Worm (Caenorhabditis elegans) whole organism, dauer: ENCODE data around the gene R07G3.7.

Source experiments
- unc-62 ChIP-seq: sonication (generic microtip); optimal IDR thresholded peaks from 2 replicates; lab custom pipeline; 2017; ENCODE audit warnings: missing biosample characterization, missing genetic modification reagents, missing genetic modification characterization

R07G3.7 gene

ce11 chrII:7613241-7613782, at the start of gene R07G3.7, which contains the start of gene oig-4:
Gene R07G3.7, minus strand, starts transcription at chrII:7613732.
Gene oig-4, plus strand, starts transcription at chrII:7613541.
- no peak for TF ChIP-seq unc-62 (GFP tag; lab: Kevin White, UChicago)

DNA sequence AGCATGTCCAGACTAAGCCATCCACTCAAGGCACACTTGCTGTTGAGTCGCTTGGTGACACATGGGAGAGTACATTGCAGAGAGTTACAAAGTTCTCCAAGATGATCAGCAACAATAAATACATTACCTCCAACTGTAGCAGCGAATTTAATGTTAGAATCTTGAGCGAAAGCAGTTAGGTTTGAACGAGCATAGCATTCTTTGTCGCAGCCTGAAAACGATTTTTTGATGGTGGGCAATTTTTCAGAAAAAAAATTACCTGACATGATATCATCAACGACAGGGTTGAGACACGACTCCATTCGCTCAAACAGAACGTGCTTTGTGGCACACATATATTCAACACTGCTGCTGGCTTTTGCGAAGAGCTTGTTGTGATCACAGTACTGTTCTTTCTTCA, 49.5 kb upstream of the R07G3.7 start:
- no peak for TF ChIP-seq unc-62 (GFP tag; lab: Kevin White, UChicago)

ce11 chrII:7662008-7662686, 48.6 kb upstream of the R07G3.7 start, which contains the start of gene alfa-1:
Gene alfa-1, minus strand, starts transcription at chrII:7662522.
- TF ChIP-seq unc-62 (GFP tag; lab: Kevin White, UChicago) = no peak

- no peak for TF ChIP-seq unc-62 (GFP tag; lab: Kevin White, UChicago)
Measured at ce11 chrII:7651171-7651570, 37.6 kb upstream of the R07G3.7 start, which contains the start of gene pde-4. Gene pde-4, minus strand, starts transcription at chrII:7651246.

- TF ChIP-seq unc-62 (GFP tag; lab: Kevin White, UChicago) = no peak
Measured at ce11 chrII:7643214-7643613, 29.7 kb upstream of the R07G3.7 start.

DNA sequence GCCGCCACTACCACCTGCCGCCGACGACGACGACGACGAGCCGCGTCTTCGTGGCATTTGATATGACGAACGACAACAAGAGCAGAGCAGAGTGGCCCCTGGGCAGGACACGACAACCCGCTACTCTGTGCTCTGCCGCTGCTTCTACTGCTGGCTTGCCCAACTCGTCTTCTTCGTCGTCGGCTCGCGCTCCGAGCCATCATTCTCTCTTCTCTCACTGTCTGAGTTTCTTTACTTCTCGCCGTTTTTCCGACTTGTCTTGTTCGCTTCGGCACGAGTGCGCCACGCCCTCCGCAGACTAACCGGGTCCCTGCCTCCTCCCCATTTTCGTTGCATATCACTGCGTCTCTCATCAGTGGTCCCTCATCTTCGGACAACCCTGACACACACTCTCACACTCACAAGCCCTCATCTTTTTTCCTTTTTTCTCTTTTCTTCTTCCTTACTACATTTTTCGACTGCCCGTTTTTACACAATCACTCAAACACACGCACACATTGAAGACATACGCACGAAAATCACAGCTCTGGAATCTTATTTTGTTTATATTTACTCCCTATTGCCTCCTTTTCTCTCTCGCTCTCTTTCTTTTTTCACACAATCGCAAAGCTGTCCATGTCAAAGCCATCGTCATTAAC, 28.6 kb upstream of the R07G3.7 start:
- TF ChIP-seq unc-62 (GFP tag; lab: Kevin White, UChicago) = no peak

DNA sequence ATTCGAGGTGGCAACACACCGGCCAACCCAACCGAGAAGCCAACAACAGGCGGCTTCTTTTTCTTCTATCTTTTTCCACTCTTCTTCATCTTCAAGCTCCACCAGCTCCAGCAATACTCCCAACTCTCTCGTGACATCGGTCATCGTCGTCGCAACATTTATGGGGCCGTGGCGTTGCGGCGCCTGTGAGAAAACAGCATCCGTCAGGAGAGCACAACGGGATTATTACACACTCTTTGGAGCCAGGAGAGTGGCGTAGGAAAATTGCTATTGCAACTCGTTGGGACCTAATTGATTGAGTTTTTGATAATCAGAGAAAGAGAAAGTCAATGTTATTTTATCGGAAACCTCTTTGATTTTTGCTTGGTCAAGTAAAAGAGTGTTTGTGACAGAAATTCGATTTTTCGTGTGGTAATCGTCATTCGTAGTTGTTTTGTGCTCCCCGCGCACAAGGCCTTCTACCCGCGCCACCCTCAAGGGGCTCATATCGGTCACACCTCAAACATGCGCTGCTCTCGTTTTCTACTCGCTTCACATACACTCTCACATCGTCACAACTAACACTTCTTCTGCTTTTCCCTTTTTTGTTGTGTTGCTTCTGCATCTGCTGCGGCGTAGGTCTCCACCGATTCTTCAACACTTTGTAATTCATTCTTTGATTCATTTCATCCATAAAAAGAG, 26.8 kb upstream of the R07G3.7 start:
- TF ChIP-seq unc-62 (GFP tag; lab: Kevin White, UChicago) = no peak

ce11 chrII:7639036-7639435, 25.5 kb upstream of the R07G3.7 start:
- TF ChIP-seq unc-62 (GFP tag; lab: Kevin White, UChicago) = no peak

ce11 chrII:7636941-7637340, 23.4 kb upstream of the R07G3.7 start:
- no peak for TF ChIP-seq unc-62 (GFP tag; lab: Kevin White, UChicago)

- no peak for TF ChIP-seq unc-62 (GFP tag; lab: Kevin White, UChicago)
Measured at ce11 chrII:7635296-7635695, 21.8 kb upstream of the R07G3.7 start.

ce11 chrII:7631677-7632210, 18.2 kb upstream of the R07G3.7 start:
- no peak for TF ChIP-seq unc-62 (GFP tag; lab: Kevin White, UChicago)

DNA sequence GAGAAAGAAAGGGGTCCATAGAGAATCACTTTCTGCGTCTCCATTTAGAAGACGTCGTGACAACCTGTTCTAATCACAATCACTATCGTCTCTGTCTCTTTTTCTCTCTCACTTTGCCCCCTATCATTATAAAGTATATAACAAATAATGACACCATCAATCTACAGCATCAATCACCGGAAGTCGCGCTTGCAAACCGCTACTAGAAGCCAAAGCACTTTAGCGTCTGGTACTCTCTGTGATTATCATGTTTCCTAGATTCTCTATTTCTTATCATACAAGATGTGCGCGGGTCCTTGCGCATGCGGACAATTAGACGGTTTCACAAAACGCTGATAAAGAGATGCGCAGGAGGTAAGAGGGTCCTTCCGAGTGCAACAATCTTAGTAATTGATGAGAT, 17.6 kb upstream of the R07G3.7 start:
- TF ChIP-seq unc-62 (GFP tag; lab: Kevin White, UChicago) = no peak

ce11 chrII:7630052-7630451, 16.5 kb upstream of the R07G3.7 start:
- no peak for TF ChIP-seq unc-62 (GFP tag; lab: Kevin White, UChicago)

DNA sequence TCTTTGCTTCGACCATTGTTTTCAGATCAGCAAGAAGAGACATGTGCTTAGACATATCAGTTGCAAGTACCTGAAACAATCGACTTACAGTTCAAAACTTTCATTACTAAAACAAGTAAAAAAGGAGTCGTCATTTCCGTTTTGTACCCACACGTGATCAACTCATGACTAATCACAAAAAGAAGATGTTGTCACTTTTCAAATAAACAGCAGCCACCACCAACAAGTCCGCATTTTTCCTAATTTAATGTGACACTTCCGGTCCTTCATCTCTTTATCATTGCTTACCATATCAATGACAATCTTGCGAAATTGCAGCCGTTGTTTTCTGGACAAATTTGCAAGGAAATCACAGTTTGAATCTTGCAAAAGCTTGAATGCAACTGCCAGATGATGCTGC, 15.1 kb upstream of the R07G3.7 start:
- no peak for TF ChIP-seq unc-62 (GFP tag; lab: Kevin White, UChicago)

DNA sequence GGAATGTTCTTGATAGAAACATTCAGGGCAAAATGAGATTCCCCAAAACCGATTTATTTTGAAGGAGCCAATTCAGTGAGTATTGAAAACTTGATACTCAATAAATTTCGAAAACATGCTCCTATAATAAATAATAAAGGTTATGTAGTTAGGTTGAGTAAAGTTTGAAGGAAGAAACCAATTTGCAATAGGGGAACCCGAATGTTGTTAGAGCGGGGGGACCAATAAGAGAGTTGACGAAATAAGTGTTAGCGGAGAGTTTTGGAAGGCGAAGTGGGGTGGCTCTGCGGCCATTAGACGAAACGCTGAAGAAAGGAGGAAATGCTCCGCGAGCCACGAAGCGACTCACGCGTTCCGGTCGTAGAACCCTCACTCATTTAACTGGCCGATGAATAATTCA, 11.5 kb upstream of the R07G3.7 start:
- TF ChIP-seq unc-62 (GFP tag; lab: Kevin White, UChicago) = no peak

ce11 chrII:7624272-7624671, 10.7 kb upstream of the R07G3.7 start:
- TF ChIP-seq unc-62 (GFP tag; lab: Kevin White, UChicago) = no peak
